Fruit fly (Drosophila melanogaster) whole organism, embryonic: ENCODE data around the gene Syx13.
A peak's percentile ranks its signal among the peaks of the same experiment; 100 is the strongest.

ENCODE experiments used
- CG10366 ChIP-seq: fragments of 200-800 bp; sonication (Bioruptor generic); IDR thresholded peaks from 2 replicates; pipeline ENCODE4 v1.3.6; 2022; ENCODE audit warnings: missing biosample characterization, missing genetic modification characterization
- CG11247 ChIP-seq: fragments of 200-800 bp; sonication (Bioruptor generic); IDR thresholded peaks from 2 replicates; pipeline ENCODE4 v1.3.6; 2022; ENCODE audit warnings: missing biosample characterization, missing genetic modification characterization
- CG14014 ChIP-seq: fragments of 200-800 bp; sonication (Bioruptor generic); IDR thresholded peaks from 2 replicates; pipeline ENCODE4 v1.3.6; 2022; ENCODE audit warnings: missing biosample characterization, missing genetic modification characterization
- CG15479 ChIP-seq: fragments of 200-800 bp; sonication (Bioruptor generic); optimal IDR thresholded peaks from 3 replicates; lab custom pipeline; 2019; ENCODE audit warnings: missing biosample characterization, mild to moderate bottlenecking, missing genetic modification characterization, moderate library complexity
- CG15696 ChIP-seq: fragments of 200-800 bp; sonication (Bioruptor generic); optimal IDR thresholded peaks from 2 replicates; lab custom pipeline; 2019; ENCODE audit warnings: missing biosample characterization, mild to moderate bottlenecking, missing genetic modification characterization, moderate library complexity
- CG1602 ChIP-seq: fragments of 200-800 bp; sonication (Bioruptor generic); optimal IDR thresholded peaks from 3 replicates; lab custom pipeline; 2016; ENCODE audit warnings: missing biosample characterization, missing genetic modification characterization
- CG17328 ChIP-seq: fragments of 200-800 bp; sonication (Bioruptor generic); IDR thresholded peaks from 2 replicates; pipeline ENCODE4 v1.3.6; 2022; ENCODE audit warnings: missing biosample characterization, missing genetic modification characterization
- CG1792 ChIP-seq: fragments of 200-800 bp; sonication (Bioruptor generic); optimal IDR thresholded peaks from 2 replicates; lab custom pipeline; 2016; ENCODE audit warnings: missing biosample characterization, missing genetic modification characterization
- CG18619 ChIP-seq: fragments of 200-800 bp; sonication (Bioruptor generic); optimal IDR thresholded peaks from 3 replicates; lab custom pipeline; 2017; ENCODE audit warnings: missing biosample characterization, mild to moderate bottlenecking, missing genetic modification characterization
- CG18764 ChIP-seq: fragments of 200-800 bp; sonication (Bioruptor generic); optimal IDR thresholded peaks from 3 replicates; lab custom pipeline; 2016; ENCODE audit warnings: missing biosample characterization, missing genetic modification characterization
- CG34422 ChIP-seq: fragments of 200-800 bp; sonication (Bioruptor generic); IDR thresholded peaks from 3 replicates; pipeline ENCODE4 v1.3.6; 2022; ENCODE audit warnings: missing biosample characterization, missing genetic modification characterization
- CG4360 ChIP-seq: fragments of 200-800 bp; sonication (Bioruptor generic); IDR thresholded peaks from 2 replicates; pipeline ENCODE4 v1.3.6; 2022; ENCODE audit warnings: missing biosample characterization, missing genetic modification characterization
- CG4820 ChIP-seq: fragments of 200-800 bp; sonication (Bioruptor generic); optimal IDR thresholded peaks from 3 replicates; lab custom pipeline; 2016; ENCODE audit warnings: missing biosample characterization, missing genetic modification characterization
- CG5953 ChIP-seq: fragments of 200-800 bp; sonication (Bioruptor generic); IDR thresholded peaks from 2 replicates; pipeline ENCODE4 v1.3.6; 2022; ENCODE audit warnings: missing biosample characterization, missing genetic modification characterization
- CG6765 ChIP-seq: fragments of 200-800 bp; sonication (Bioruptor generic); optimal IDR thresholded peaks from 3 replicates; lab custom pipeline; 2017; ENCODE audit warnings: missing biosample characterization, mild to moderate bottlenecking, missing genetic modification characterization
- CG8290 ChIP-seq, 3 experiments: fragments of 200-800 bp; sonication (Bioruptor generic); optimal IDR thresholded peaks; 2 replicates each; lab custom pipeline; 2016 to 2019; ENCODE audit warnings: missing biosample characterization in 3 of 3, missing genetic modification characterization in 3 of 3, mild to moderate bottlenecking in 2 of 3, moderate library complexity in 1 of 3
- CG8924 ChIP-seq: fragments of 200-800 bp; optimal IDR thresholded peaks from 3 replicates; lab custom pipeline; 2019; ENCODE audit warnings: missing biosample characterization, mild to moderate bottlenecking, missing genetic modification characterization, moderate library complexity
- CrebB ChIP-seq: fragments of 200-800 bp; sonication (Bioruptor generic); optimal IDR thresholded peaks from 3 replicates; lab custom pipeline; 2018; ENCODE audit warnings: missing biosample characterization, mild to moderate bottlenecking, missing genetic modification characterization
- Deaf1 ChIP-seq: fragments of 200-800 bp; optimal IDR thresholded peaks from 3 replicates; lab custom pipeline; 2019; ENCODE audit warnings: missing biosample characterization, mild to moderate bottlenecking, missing genetic modification characterization, moderate library complexity
- E2f1 ChIP-seq: fragments of 200-800 bp; sonication (Bioruptor generic); IDR thresholded peaks from 2 replicates; pipeline ENCODE4 v1.3.6; 2022; ENCODE audit warnings: missing biosample characterization, missing genetic modification characterization
- H2.0 ChIP-seq: fragments of 200-800 bp; sonication (Bioruptor generic); IDR thresholded peaks from 2 replicates; pipeline ENCODE4 v1.3.6; 2022; ENCODE audit warnings: missing biosample characterization, missing genetic modification characterization
- Hr3 ChIP-seq: fragments of 200-800 bp; sonication (Bioruptor generic); optimal IDR thresholded peaks from 3 replicates; lab custom pipeline; 2016; ENCODE audit warnings: missing biosample characterization, missing genetic modification characterization
- Jarid2 ChIP-seq: fragments of 200-800 bp; sonication (Bioruptor generic); optimal IDR thresholded peaks from 3 replicates; lab custom pipeline; 2017; ENCODE audit warnings: mild to moderate bottlenecking, missing biosample characterization, missing genetic modification reagents, missing genetic modification characterization
- Meics ChIP-seq: fragments of 200-800 bp; sonication (Bioruptor generic); optimal IDR thresholded peaks from 2 replicates; lab custom pipeline; 2017; ENCODE audit warnings: missing biosample characterization, mild to moderate bottlenecking, missing genetic modification characterization
- Nf-YA ChIP-seq: fragments of 200-800 bp; sonication (Bioruptor generic); IDR thresholded peaks from 2 replicates; pipeline ENCODE4 v1.3.6; 2022; ENCODE audit warnings: missing biosample characterization, missing genetic modification characterization
- NfI ChIP-seq: fragments of 200-800 bp; sonication (Bioruptor generic); optimal IDR thresholded peaks from 3 replicates; lab custom pipeline; 2018; ENCODE audit warnings: missing biosample characterization, mild to moderate bottlenecking, missing genetic modification characterization, moderate library complexity
- Opbp ChIP-seq: fragments of 200-800 bp; sonication (Bioruptor generic); IDR thresholded peaks from 3 replicates; pipeline ENCODE4 v1.3.6; 2022; ENCODE audit warnings: missing biosample characterization, missing genetic modification characterization; ENCODE audit not compliant: partially characterized antibody
- Sin3A ChIP-seq: fragments of >200 bp; optimal IDR thresholded peaks from 2 replicates; lab custom pipeline; 2018
- YL-1 ChIP-seq: fragments of 200-800 bp; sonication (Bioruptor generic); optimal IDR thresholded peaks from 3 replicates; lab custom pipeline; 2017; ENCODE audit warnings: missing biosample characterization, mild to moderate bottlenecking, missing genetic modification characterization
- al ChIP-seq: fragments of 200-800 bp; sonication (Bioruptor generic); IDR thresholded peaks from 2 replicates; pipeline ENCODE4 v1.3.6; 2022; ENCODE audit warnings: missing biosample characterization, missing genetic modification characterization
- cas ChIP-seq: fragments of 200-800 bp; sonication (Bioruptor generic); IDR thresholded peaks from 2 replicates; pipeline ENCODE4 v1.3.6; 2022; ENCODE audit warnings: missing biosample characterization, missing genetic modification characterization
- cwo ChIP-seq: fragments of 200-800 bp; sonication (Bioruptor generic); optimal IDR thresholded peaks from 3 replicates; lab custom pipeline; 2017; ENCODE audit warnings: missing biosample characterization, missing genetic modification characterization, mild to moderate bottlenecking, moderate library complexity, missing genetic modification reagents
- dysf ChIP-seq: fragments of 200-800 bp; sonication (Bioruptor generic); IDR thresholded peaks from 3 replicates; pipeline ENCODE4 v1.3.6; 2022; ENCODE audit warnings: missing biosample characterization, missing genetic modification characterization
- gce ChIP-seq: fragments of 200-800 bp; sonication (Bioruptor generic); IDR thresholded peaks from 3 replicates; pipeline ENCODE4 v1.3.6; 2022; ENCODE audit warnings: missing biosample characterization, missing genetic modification characterization
- gfzf ChIP-seq: fragments of 200-800 bp; sonication (Bioruptor generic); optimal IDR thresholded peaks from 2 replicates; lab custom pipeline; 2016; ENCODE audit warnings: missing biosample characterization, mild to moderate bottlenecking, missing genetic modification characterization, moderate library complexity
- gro ChIP-seq: fragments of 200-800 bp; sonication (Bioruptor generic); optimal IDR thresholded peaks from 2 replicates; lab custom pipeline; 2016; ENCODE audit warnings: missing biosample characterization, missing genetic modification characterization
- gsb ChIP-seq: fragments of 200-800 bp; sonication (Bioruptor generic); IDR thresholded peaks from 2 replicates; pipeline ENCODE4 v1.3.6; 2022; ENCODE audit warnings: missing biosample characterization, missing genetic modification characterization
- ham ChIP-seq: fragments of 200-800 bp; sonication (Bioruptor generic); IDR thresholded peaks from 2 replicates; pipeline ENCODE4 v1.3.6; 2022; ENCODE audit warnings: missing biosample characterization, missing genetic modification characterization
- inv ChIP-seq: fragments of 200-800 bp; sonication (Bioruptor generic); IDR thresholded peaks from 2 replicates; pipeline ENCODE4 v1.3.6; 2022; ENCODE audit warnings: missing biosample characterization, missing genetic modification characterization; ENCODE audit not compliant: partially characterized antibody
- klu ChIP-seq: fragments of 200-800 bp; sonication (Bioruptor generic); IDR thresholded peaks from 2 replicates; pipeline ENCODE4 v1.3.6; 2022; ENCODE audit warnings: missing biosample characterization, missing genetic modification characterization
- kni ChIP-seq: fragments of 200-800 bp; sonication (Bioruptor generic); optimal IDR thresholded peaks from 3 replicates; lab custom pipeline; 2017; ENCODE audit warnings: mild to moderate bottlenecking, missing biosample characterization, missing genetic modification reagents, missing genetic modification characterization
- nerfin-1 ChIP-seq: fragments of 200-800 bp; sonication (Bioruptor generic); optimal IDR thresholded peaks from 3 replicates; lab custom pipeline; 2019; ENCODE audit warnings: missing biosample characterization, mild to moderate bottlenecking, missing genetic modification characterization, moderate library complexity
- pzg ChIP-seq: fragments of 200-800 bp; sonication (Bioruptor generic); optimal IDR thresholded peaks from 3 replicates; lab custom pipeline; 2018; ENCODE audit warnings: missing biosample characterization, mild to moderate bottlenecking, missing genetic modification characterization, moderate library complexity
- sens ChIP-seq: fragments of 200-800 bp; sonication (Bioruptor generic); peaks from one replicate; lab custom pipeline; 2016; ENCODE audit warnings: missing biosample characterization, missing genetic modification characterization
- sisA ChIP-seq: fragments of 200-800 bp; sonication (Bioruptor generic); IDR thresholded peaks from 2 replicates; pipeline ENCODE4 v1.3.6; 2022; ENCODE audit warnings: missing biosample characterization, missing genetic modification characterization
- slbo ChIP-seq: fragments of 200-800 bp; sonication (Bioruptor generic); IDR thresholded peaks from 2 replicates; pipeline ENCODE4 v1.3.6; 2022; ENCODE audit warnings: missing biosample characterization, missing genetic modification characterization
- stc ChIP-seq: fragments of 200-800 bp; sonication (Bioruptor generic); IDR thresholded peaks from 2 replicates; pipeline ENCODE4 v1.3.6; 2022; ENCODE audit warnings: missing biosample characterization, missing genetic modification characterization
- ttk ChIP-seq: fragments of 200-800 bp; sonication (Bioruptor generic); IDR thresholded peaks from 2 replicates; pipeline ENCODE4 v2.1.2; 2022; ENCODE audit warnings: missing biosample characterization, missing genetic modification characterization
- tup ChIP-seq: fragments of 200-800 bp; sonication (Bioruptor generic); optimal IDR thresholded peaks from 2 replicates; lab custom pipeline; 2016; ENCODE audit warnings: missing biosample characterization, mild to moderate bottlenecking, missing genetic modification characterization, moderate library complexity

Syx13 gene

DNA sequence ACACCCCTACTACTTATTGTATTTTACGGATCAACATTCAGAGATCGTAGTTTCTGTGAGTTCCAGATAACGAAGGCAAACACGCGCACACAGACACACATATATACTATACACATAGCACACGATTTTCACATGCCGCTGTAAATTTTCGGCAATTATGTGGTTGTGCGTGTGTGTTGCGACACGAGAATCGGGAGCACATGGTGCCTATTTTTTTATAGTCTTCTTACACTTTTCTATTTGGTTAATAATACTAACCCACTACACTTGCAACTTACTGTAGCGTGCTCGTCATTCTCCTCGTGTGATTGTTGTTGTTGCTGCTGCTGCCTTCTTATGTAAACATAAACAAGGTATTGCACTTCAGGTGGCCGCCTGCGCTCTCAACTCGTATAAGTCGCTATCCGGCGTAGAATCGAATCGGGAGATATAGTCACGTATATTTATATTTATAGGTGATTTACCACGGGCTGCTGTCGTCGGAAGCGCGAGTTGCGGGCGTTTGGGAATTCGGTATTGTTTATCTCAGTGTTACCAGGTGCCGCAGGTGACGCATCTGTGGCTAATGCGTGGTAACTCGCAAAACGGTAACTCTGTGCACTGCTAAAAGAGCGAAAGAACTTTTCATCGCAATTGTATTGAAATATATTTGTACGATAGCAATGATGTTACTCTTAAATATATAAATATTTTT, 21.9 kb upstream of the Syx13 start, which contains the start of gene Adk2 (continued):
- TF ChIP-seq CG4360 (GFP tag; lab: Robert Waterston, UW) = peak; percentile 82
- TF ChIP-seq CG10366 = peak; percentile 36
- peak; percentile 73 for TF ChIP-seq sens (GFP tag; lab: Kevin White, UChicago)
- 0 out of 2 replicates have a peak, but pooled peaks have one; percentile 27 for TF ChIP-seq Nf-YA (GFP tag; lab: Robert Waterston, UW)
- TF ChIP-seq dysf (GFP tag; lab: Robert Waterston, UW) = peak; percentile 55; the same call in 2 of the 3 replicates
- peak; percentile 7 for TF ChIP-seq CrebB (tag; lab: Kevin White, UChicago)
- TF ChIP-seq ttk = peak; percentile 24; the same call in 1 of the 2 replicates
- TF ChIP-seq CG34422 = peak; percentile 69; the same call in 2 of the 3 replicates
- TF ChIP-seq CG18619 (GFP tag; lab: Kevin White, UChicago) = no peak
- peak; percentile 41 for TF ChIP-seq kni (GFP tag; lab: Kevin White, UChicago)
- peak; percentile 73 for TF ChIP-seq pzg (GFP tag; lab: Kevin White, UChicago)
- peak; percentile 52 for TF ChIP-seq CG15479 (GFP tag; lab: Kevin White, UChicago)
- no peak for TF ChIP-seq CG6765 (GFP tag; lab: Kevin White, UChicago)
- TF ChIP-seq CG14014 (GFP tag; lab: Robert Waterston, UW) = peak; percentile 44
- TF ChIP-seq H2.0 = peak; percentile 40; the same call in 1 of the 2 replicates
- TF ChIP-seq Deaf1 (tag; lab: Kevin White, UChicago) = peak; percentile 60
- peak; percentile 79 for TF ChIP-seq gfzf (GFP tag; lab: Kevin White, UChicago)
- no peak for TF ChIP-seq inv (GFP tag; lab: Robert Waterston, UW)
- TF ChIP-seq Opbp (GFP tag; lab: Robert Waterston, UW) = peak; percentile 44
- peak; percentile 35 for TF ChIP-seq CG1792 (GFP tag; lab: Kevin White, UChicago)
- TF ChIP-seq Sin3A (lab: Kevin White, UChicago) = no peak
- peak; percentile 84 for TF ChIP-seq cwo
- TF ChIP-seq gce (GFP tag; lab: Robert Waterston, UW) = no peak
- TF ChIP-seq CG11247 (GFP tag; lab: Robert Waterston, UW) = peak; percentile 60
- peak; percentile 29 for TF ChIP-seq tup (GFP tag; lab: Kevin White, UChicago)
- TF ChIP-seq CG4820 (GFP tag; lab: Kevin White, UChicago) = no peak
- no peak for TF ChIP-seq CG15696 (tag; lab: Kevin White, UChicago)
- peak; percentile 47 for TF ChIP-seq sisA (GFP tag; lab: Robert Waterston, UW)
- no peak for TF ChIP-seq Hr3 (GFP tag; lab: Kevin White, UChicago)
- peak; percentile 40; the same call in 1 of the 2 replicates for TF ChIP-seq gsb (GFP tag; lab: Robert Waterston, UW)
- TF ChIP-seq CG8290 (GFP tag; optimal IDR thresholded peaks at IDR 0.05; lab: Kevin White, UChicago) = no peak
- peak in 1 of 2 experiments; percentile 55 for TF ChIP-seq CG8290 (tag; optimal IDR thresholded peaks at IDR 0.05; lab: Kevin White, UChicago)
- no peak for TF ChIP-seq stc (GFP tag; lab: Robert Waterston, UW)
- peak; percentile 66 for TF ChIP-seq YL-1 (GFP tag; lab: Kevin White, UChicago)
- peak; percentile 17 for TF ChIP-seq NfI
- TF ChIP-seq CG8924 = peak; percentile 75
- TF ChIP-seq nerfin-1 (tag; lab: Kevin White, UChicago) = peak; percentile 74
- TF ChIP-seq CG1602 (GFP tag; lab: Kevin White, UChicago) = no peak
- peak; percentile 28 for TF ChIP-seq gro (GFP tag; lab: Kevin White, UChicago)
- TF ChIP-seq CG17328 (GFP tag; lab: Robert Waterston, UW) = peak; percentile 13; the same call in 1 of the 2 replicates
- peak; percentile 54 for TF ChIP-seq al
- TF ChIP-seq ham (GFP tag; lab: Robert Waterston, UW) = no peak
- TF ChIP-seq cas (GFP tag; lab: Robert Waterston, UW) = peak; percentile 34; the same call in 1 of the 2 replicates
- TF ChIP-seq E2f1 (GFP tag; lab: Robert Waterston, UW) = peak; percentile 30; the same call in 1 of the 2 replicates
- TF ChIP-seq slbo (GFP tag; lab: Robert Waterston, UW) = peak; percentile 79
- 0 out of 2 replicates have a peak, but pooled peaks have one; percentile 16 for TF ChIP-seq klu (GFP tag; lab: Robert Waterston, UW)
- TF ChIP-seq CG5953 (GFP tag; lab: Robert Waterston, UW) = peak; percentile 42; the same call in 1 of the 2 replicates
- TF ChIP-seq CG18764 = peak; percentile 24
- peak; percentile 13 for TF ChIP-seq Jarid2
- TF ChIP-seq Meics = no peak
